Fruit fly (Drosophila melanogaster) whole organism, embryonic: ENCODE measurements around the gene stck.
A peak's percentile ranks its signal among the peaks of the same experiment; 100 is the strongest.

Experiments used
- CG10321 ChIP-seq: fragments of 200-800 bp; sonication (Bioruptor generic); IDR thresholded peaks from 2 replicates; pipeline ENCODE4 v1.3.6; 2022; ENCODE audit warnings: missing biosample characterization, missing genetic modification characterization
- CG11085 ChIP-seq: fragments of 200-800 bp; sonication (Bioruptor generic); IDR thresholded peaks from 2 replicates; pipeline ENCODE4 v1.3.6; 2022; ENCODE audit warnings: missing biosample characterization, missing genetic modification characterization
- CG11695 ChIP-seq: fragments of 200-800 bp; sonication (Bioruptor generic); IDR thresholded peaks from 3 replicates; pipeline ENCODE4 v1.3.6; 2022; ENCODE audit warnings: missing biosample characterization, missing genetic modification characterization
- CG12236 ChIP-seq: fragments of 200-800 bp; sonication (Bioruptor generic); optimal IDR thresholded peaks from 2 replicates; lab custom pipeline; 2016; ENCODE audit warnings: missing biosample characterization, missing genetic modification characterization
- CG14441 ChIP-seq: fragments of 200-800 bp; sonication (Bioruptor generic); IDR thresholded peaks from 2 replicates; pipeline ENCODE4 v1.3.6; 2022; ENCODE audit warnings: missing biosample characterization, missing genetic modification characterization
- CG15073 ChIP-seq: fragments of 200-800 bp; sonication (Bioruptor generic); optimal IDR thresholded peaks from 2 replicates; lab custom pipeline; 2016; ENCODE audit warnings: missing biosample characterization, missing genetic modification characterization
- CG18619 ChIP-seq: fragments of 200-800 bp; sonication (Bioruptor generic); optimal IDR thresholded peaks from 3 replicates; lab custom pipeline; 2017; ENCODE audit warnings: missing biosample characterization, mild to moderate bottlenecking, missing genetic modification characterization
- CG30431 ChIP-seq: fragments of 200-800 bp; sonication (Bioruptor generic); optimal IDR thresholded peaks from 2 replicates; lab custom pipeline; 2017; ENCODE audit warnings: missing biosample characterization, missing genetic modification characterization
- CG3065 ChIP-seq: fragments of 200-800 bp; sonication (Bioruptor generic); optimal IDR thresholded peaks from 2 replicates; lab custom pipeline; 2016; ENCODE audit warnings: missing biosample characterization, missing genetic modification characterization
- CG32767 ChIP-seq: fragments of 200-800 bp; sonication (Bioruptor generic); IDR thresholded peaks from 2 replicates; pipeline ENCODE4 v1.3.6; 2022; ENCODE audit warnings: missing biosample characterization, missing genetic modification characterization
- CG42726 ChIP-seq: fragments of 200-800 bp; sonication (Bioruptor generic); IDR thresholded peaks from 2 replicates; pipeline ENCODE4 v1.3.6; 2022; ENCODE audit warnings: missing biosample characterization, missing genetic modification characterization; ENCODE audit not compliant: partially characterized antibody
- CG4282 ChIP-seq: fragments of 200-800 bp; sonication (Bioruptor generic); optimal IDR thresholded peaks from 2 replicates; lab custom pipeline; 2016; ENCODE audit warnings: missing biosample characterization, missing genetic modification characterization
- CG4424 ChIP-seq: fragments of 200-800 bp; sonication (Bioruptor generic); optimal IDR thresholded peaks from 3 replicates; lab custom pipeline; 2016; ENCODE audit warnings: missing biosample characterization, missing genetic modification characterization
- CG4854 ChIP-seq: fragments of 200-800 bp; sonication (Bioruptor generic); optimal IDR thresholded peaks from 2 replicates; lab custom pipeline; 2016; ENCODE audit warnings: missing biosample characterization, missing genetic modification characterization, inconsistent platforms
- CG5180 ChIP-seq: fragments of 200-800 bp; sonication (Bioruptor generic); optimal IDR thresholded peaks from 3 replicates; lab custom pipeline; 2017; ENCODE audit warnings: missing biosample characterization, missing genetic modification characterization, mild to moderate bottlenecking, moderate library complexity, missing genetic modification reagents
- CG6683 ChIP-seq: fragments of 200-800 bp; sonication (Bioruptor generic); optimal IDR thresholded peaks from 2 replicates; lab custom pipeline; 2017; ENCODE audit warnings: missing biosample characterization, mild to moderate bottlenecking, missing genetic modification characterization, missing genetic modification reagents
- CG7556 ChIP-seq: fragments of 200-800 bp; sonication (Bioruptor generic); optimal IDR thresholded peaks from 2 replicates; lab custom pipeline; 2017; ENCODE audit warnings: missing biosample characterization, mild to moderate bottlenecking, missing genetic modification characterization
- CG8281 ChIP-seq: fragments of 200-800 bp; sonication (Bioruptor generic); optimal IDR thresholded peaks from 2 replicates; lab custom pipeline; 2018; ENCODE audit warnings: missing biosample characterization, mild to moderate bottlenecking, missing genetic modification characterization, moderate library complexity
- CG9727 ChIP-seq: fragments of 200-800 bp; sonication (Bioruptor generic); optimal IDR thresholded peaks from 3 replicates; lab custom pipeline; 2017; ENCODE audit warnings: missing biosample characterization, mild to moderate bottlenecking, missing genetic modification characterization
- CG9797 ChIP-seq: fragments of 200-800 bp; sonication (Bioruptor generic); optimal IDR thresholded peaks from 3 replicates; lab custom pipeline; 2018; ENCODE audit warnings: missing biosample characterization, mild to moderate bottlenecking, missing genetic modification characterization
- CkIIα-i1 ChIP-seq: fragments of 200-800 bp; sonication (Bioruptor generic); IDR thresholded peaks from 2 replicates; pipeline ENCODE4 v1.3.6; 2022; ENCODE audit warnings: missing biosample characterization, missing genetic modification characterization
- GATAe ChIP-seq: fragments of 200-800 bp; sonication (Bioruptor generic); conservative IDR thresholded peaks from 2 replicates; pipeline ENCODE4 v1.3.6; 2022; ENCODE audit warnings: missing biosample characterization, missing genetic modification characterization
- Hr3 ChIP-seq: fragments of 200-800 bp; sonication (Bioruptor generic); optimal IDR thresholded peaks from 3 replicates; lab custom pipeline; 2016; ENCODE audit warnings: missing biosample characterization, missing genetic modification characterization
- Hr51 ChIP-seq, 2 experiments: fragments of 200-800 bp; sonication (Bioruptor generic); optimal IDR thresholded peaks; 2 replicates in 1 of 2; 3 replicates in 1 of 2; lab custom pipeline; 2016 to 2018; ENCODE audit warnings: missing biosample characterization in 2 of 2, missing genetic modification characterization in 2 of 2, mild to moderate bottlenecking in 1 of 2, moderate library complexity in 1 of 2
- Hr78 ChIP-seq, 2 experiments: fragments of 200-800 bp in 1 of 2; fragments of >200 bp in 1 of 2; sonication (Bioruptor generic) in 1 of 2; optimal IDR thresholded peaks; 2 replicates each; lab custom pipeline; 2017 to 2019; ENCODE audit warnings: missing biosample characterization in 2 of 2, missing genetic modification characterization in 2 of 2, mild to moderate bottlenecking in 1 of 2, moderate library complexity in 1 of 2
- MBD-R2 ChIP-seq: fragments of 200-800 bp; sonication (Bioruptor generic); IDR thresholded peaks from 2 replicates; pipeline ENCODE4 v1.3.6; 2022; ENCODE audit warnings: missing biosample characterization, missing genetic modification characterization
- Mes4 ChIP-seq: fragments of 200-800 bp; sonication (Bioruptor generic); optimal IDR thresholded peaks from 2 replicates; lab custom pipeline; 2016; ENCODE audit warnings: missing biosample characterization, missing genetic modification characterization
- Opbp ChIP-seq: fragments of 200-800 bp; sonication (Bioruptor generic); IDR thresholded peaks from 3 replicates; pipeline ENCODE4 v1.3.6; 2022; ENCODE audit warnings: missing biosample characterization, missing genetic modification characterization; ENCODE audit not compliant: partially characterized antibody
- Side ChIP-seq: fragments of 200-800 bp; sonication (Bioruptor generic); optimal IDR thresholded peaks from 2 replicates; lab custom pipeline; 2016; ENCODE audit warnings: missing biosample characterization, missing genetic modification characterization
- Sox100B ChIP-seq: fragments of 200-800 bp; sonication (Bioruptor generic); optimal IDR thresholded peaks from 3 replicates; lab custom pipeline; 2018; ENCODE audit warnings: missing biosample characterization, mild to moderate bottlenecking, missing genetic modification characterization
- Spps ChIP-seq: fragments of 200-800 bp; sonication (Bioruptor generic); optimal IDR thresholded peaks from 2 replicates; lab custom pipeline; 2018; ENCODE audit warnings: missing biosample characterization, mild to moderate bottlenecking, missing genetic modification characterization
- Vsx1 ChIP-seq: fragments of 200-800 bp; sonication (Bioruptor generic); optimal IDR thresholded peaks from 2 replicates; lab custom pipeline; 2017; ENCODE audit warnings: missing biosample characterization, mild to moderate bottlenecking, missing genetic modification characterization, missing genetic modification reagents
- YL-1 ChIP-seq: fragments of 200-800 bp; sonication (Bioruptor generic); optimal IDR thresholded peaks from 3 replicates; lab custom pipeline; 2017; ENCODE audit warnings: missing biosample characterization, mild to moderate bottlenecking, missing genetic modification characterization
- ato ChIP-seq: fragments of 200-800 bp; sonication (Bioruptor generic); IDR thresholded peaks from 2 replicates; pipeline ENCODE4 v1.3.6; 2022; ENCODE audit warnings: missing biosample characterization, missing genetic modification characterization; ENCODE audit not compliant: partially characterized antibody
- caup ChIP-seq: fragments of 200-800 bp; sonication (Bioruptor generic); optimal IDR thresholded peaks from 3 replicates; lab custom pipeline; 2017; ENCODE audit warnings: missing biosample characterization, mild to moderate bottlenecking, missing genetic modification characterization, moderate library complexity; ENCODE audit not compliant: severe bottlenecking
- chn ChIP-seq: fragments of 200-800 bp; sonication (Bioruptor generic); optimal IDR thresholded peaks from 2 replicates; lab custom pipeline; 2016; ENCODE audit warnings: missing biosample characterization, missing genetic modification characterization
- crc ChIP-seq: fragments of 200-800 bp; sonication (Bioruptor generic); optimal IDR thresholded peaks from 2 replicates; lab custom pipeline; 2016; ENCODE audit warnings: missing biosample characterization, missing genetic modification characterization
- dan ChIP-seq: fragments of 200-800 bp; sonication (Bioruptor generic); IDR thresholded peaks from 2 replicates; pipeline ENCODE4 v1.3.6; 2022; ENCODE audit warnings: missing biosample characterization, missing genetic modification characterization
- esg ChIP-seq: fragments of 200-800 bp; sonication (Bioruptor generic); conservative IDR thresholded peaks from 2 replicates; pipeline ENCODE4 v1.3.6; 2022; ENCODE audit warnings: missing biosample characterization, missing genetic modification characterization
- fru ChIP-seq: fragments of >200 bp; optimal IDR thresholded peaks from 2 replicates; lab custom pipeline; 2017
- gem ChIP-seq: fragments of 200-800 bp; sonication (Bioruptor generic); optimal IDR thresholded peaks from 2 replicates; lab custom pipeline; 2019; ENCODE audit warnings: missing biosample characterization, mild to moderate bottlenecking, missing genetic modification characterization, moderate library complexity
- lola ChIP-seq, 3 experiments: fragments of >200 bp in 2 of 3; fragments of 200-800 bp in 1 of 3; sonication (Bioruptor generic) in 1 of 3; optimal IDR thresholded peaks; 2 replicates each; lab custom pipeline; 2017 to 2019; ENCODE audit warnings: missing biosample characterization in 3 of 3, missing genetic modification characterization in 3 of 3, mild to moderate bottlenecking in 1 of 3, moderate library complexity in 1 of 3
- p53 ChIP-seq: fragments of 200-800 bp; sonication (Bioruptor generic); optimal IDR thresholded peaks from 2 replicates; lab custom pipeline; 2016; ENCODE audit warnings: missing biosample characterization, missing genetic modification characterization
- pb ChIP-seq: fragments of 200-800 bp; sonication (Bioruptor generic); optimal IDR thresholded peaks from 3 replicates; lab custom pipeline; 2016; ENCODE audit warnings: missing biosample characterization, missing genetic modification characterization
- peb ChIP-seq: fragments of 200-800 bp; sonication (Bioruptor generic); IDR thresholded peaks from 2 replicates; pipeline ENCODE4 v1.3.6; 2022; ENCODE audit warnings: missing biosample characterization, missing genetic modification characterization
- sd ChIP-seq: fragments of 200-800 bp; sonication (Bioruptor generic); optimal IDR thresholded peaks from 3 replicates; lab custom pipeline; 2018; ENCODE audit warnings: missing biosample characterization, mild to moderate bottlenecking, missing genetic modification characterization, moderate library complexity
- sima ChIP-seq: fragments of 200-800 bp; sonication (Bioruptor generic); optimal IDR thresholded peaks from 2 replicates; lab custom pipeline; 2016; ENCODE audit warnings: missing biosample characterization, missing genetic modification characterization
- tna ChIP-seq: fragments of 200-800 bp; sonication (Bioruptor generic); IDR thresholded peaks from 2 replicates; pipeline ENCODE4 v1.3.6; 2022; ENCODE audit warnings: missing biosample characterization, missing genetic modification characterization; ENCODE audit not compliant: partially characterized antibody
- twi ChIP-seq: fragments of 200-800 bp; optimal IDR thresholded peaks from 2 replicates; lab custom pipeline; 2019; ENCODE audit warnings: missing biosample characterization, mild to moderate bottlenecking, missing genetic modification characterization, moderate library complexity
- unpg ChIP-seq: fragments of 200-800 bp; sonication (Bioruptor generic); optimal IDR thresholded peaks from 3 replicates; lab custom pipeline; 2018; ENCODE audit warnings: missing biosample characterization, mild to moderate bottlenecking, missing genetic modification characterization, moderate library complexity
- z ChIP-seq: fragments of 200-800 bp; sonication (Bioruptor generic); IDR thresholded peaks from 3 replicates; pipeline ENCODE4 v1.3.6; 2022; ENCODE audit warnings: missing biosample characterization, missing genetic modification characterization

The stck gene

DNA sequence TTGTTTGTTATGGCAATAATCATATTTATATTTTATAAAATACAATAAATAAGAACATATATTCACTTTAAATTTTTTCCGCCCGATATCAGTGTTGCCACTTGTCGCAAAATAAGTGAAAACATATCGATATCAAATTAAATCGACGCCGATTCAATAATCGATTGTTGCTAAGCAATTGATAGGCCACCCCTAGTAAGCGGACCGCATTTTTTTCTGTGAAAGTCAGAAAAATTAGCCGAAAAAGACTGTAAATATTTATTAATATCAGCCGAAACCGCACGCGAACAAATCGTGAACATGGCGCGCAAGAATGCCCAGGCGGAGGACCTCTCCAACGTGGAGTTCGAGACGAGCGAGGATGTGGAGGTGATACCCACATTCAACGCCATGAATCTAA is 43.7 kb upstream of the stck start, which contains the start of gene CG7483 (continued):
- TF ChIP-seq twi (tag; lab: Kevin White, UChicago) (no peak), CG14441 (no peak), sd (tag; lab: Kevin White, UChicago) (peak; percentile 56), unpg (GFP tag; lab: Kevin White, UChicago) (no peak), peb (no peak), YL-1 (peak; percentile 75), CG18619 (GFP tag; lab: Kevin White, UChicago) (no peak), gem (no peak), p53 (no peak), Opbp (GFP tag; lab: Robert Waterston, UW) (peak; percentile 82; the same call in 2 of the 3 replicates), z (no peak), CG3065 (GFP tag; lab: Kevin White, UChicago) (no peak), GATAe (no peak), tna (GFP tag; lab: Robert Waterston, UW) (peak; percentile 65), Side (GFP tag; lab: Kevin White, UChicago) (no peak), Hr51 (GFP tag; optimal IDR thresholded peaks at IDR 0.05; lab: Kevin White, UChicago) (no peak), CG12236 (GFP tag; lab: Kevin White, UChicago) (no peak), CG4424 (GFP tag; lab: Kevin White, UChicago) (no peak), fru (lab: Kevin White, UChicago) (no peak), Vsx1 (GFP tag; lab: Kevin White, UChicago) (no peak), CG15073 (GFP tag; lab: Kevin White, UChicago) (no peak), sima (GFP tag; lab: Kevin White, UChicago) (no peak), CG9727 (GFP tag; lab: Kevin White, UChicago) (no peak), Sox100B (GFP tag; lab: Kevin White, UChicago) (no peak), pb (no peak), CkIIα-i1 (no peak), CG4854 (GFP tag; lab: Kevin White, UChicago) (no peak), chn (GFP tag; lab: Kevin White, UChicago) (no peak), CG6683 (GFP tag; lab: Kevin White, UChicago) (no peak), CG30431 (GFP tag; lab: Kevin White, UChicago) (no peak), CG42726 (GFP tag; lab: Robert Waterston, UW) (0 out of 2 replicates have a peak, but pooled peaks have one; percentile 39), Spps (tag; lab: Kevin White, UChicago) (no peak), CG7556 (GFP tag; lab: Kevin White, UChicago) (no peak), crc (no peak), CG4282 (GFP tag; lab: Kevin White, UChicago) (no peak), CG10321 (no peak), Mes4 (GFP tag; lab: Kevin White, UChicago) (no peak), CG32767 (GFP tag; lab: Robert Waterston, UW) (no peak; the same call in 1 of the 2 replicates), CG11695 (GFP tag; lab: Robert Waterston, UW) (no peak), CG9797 (GFP tag; lab: Kevin White, UChicago) (peak; percentile 54), dan (GFP tag; lab: Robert Waterston, UW) (no peak), Hr3 (no peak), lola (GFP tag; optimal IDR thresholded peaks at IDR 0.05; lab: Kevin White, UChicago) (no peak), MBD-R2 (GFP tag; lab: Robert Waterston, UW) (peak; percentile 62), CG5180 (GFP tag; lab: Kevin White, UChicago) (no peak), CG11085 (no peak), caup (GFP tag; lab: Kevin White, UChicago) (no peak), Hr78 (GFP tag; optimal IDR thresholded peaks at IDR 0.05; lab: Kevin White, UChicago) (no peak), esg (GFP tag; lab: Robert Waterston, UW) (no peak), ato (GFP tag; lab: Robert Waterston, UW) (peak; percentile 90), CG8281 (no peak)
